ENCODE assay signal across 5 fruit fly cellular contexts in the genomic region with DNA sequence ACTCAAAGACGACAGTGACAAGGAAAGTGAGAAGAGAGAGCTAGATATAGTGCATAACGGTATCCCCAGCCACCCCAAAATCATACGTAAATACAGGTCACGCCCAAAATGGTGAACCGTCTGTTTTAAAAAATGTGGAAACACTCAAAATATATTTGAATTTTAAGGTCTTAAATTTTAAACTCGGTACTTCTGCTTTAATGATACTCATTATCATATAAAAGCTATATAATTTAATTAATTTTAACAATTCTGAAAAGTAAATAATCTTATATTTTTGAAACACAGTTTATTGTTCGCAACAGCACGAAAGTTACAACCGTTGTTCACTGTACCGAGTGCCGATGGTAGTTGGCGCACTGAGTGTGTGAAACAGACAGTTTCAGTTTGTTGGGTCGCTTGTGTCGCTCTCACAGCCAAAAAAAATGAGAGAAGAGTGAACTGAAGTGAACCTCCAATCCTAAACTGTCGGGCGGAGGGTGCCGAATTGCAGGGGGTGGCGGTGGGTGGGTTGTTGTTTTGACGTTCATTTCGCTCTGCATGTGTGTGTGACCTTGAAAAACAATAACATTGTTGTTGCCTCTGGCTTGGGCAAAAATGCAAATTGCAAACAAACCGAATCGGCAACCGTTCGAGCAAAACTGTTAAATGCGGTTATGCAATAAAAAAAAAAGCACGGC.
TF ChIP-seq lines count a peak whose summit lies in the region.

No protein-coding gene starts in this region.

TF ChIP-seq in whole organism, adult, 20 proteins besides CTCF, POLR2A, EP300 and RAD21 (continued from another document):
- TF ChIP-seq CG7101 (tag; optimal IDR thresholded peaks at IDR 0.05; lab: Kevin White, UChicago) (peak; percentile 97), CG11617 (GFP tag; optimal IDR thresholded peaks at IDR 0.05; lab: Kevin White, UChicago) (peak; percentile 95), CG5204 (GFP tag; optimal IDR thresholded peaks at IDR 0.05; lab: Kevin White, UChicago) (peak; percentile 56), cnc (optimal IDR thresholded peaks at IDR 0.05; lab: Kevin White, UChicago) (no peak)

TF ChIP-seq in whole organism, embryonic, 481 proteins besides CTCF, POLR2A, EP300 and RAD21 (continued from another document and continues in another):
- TF ChIP-seq Sin3A (optimal IDR thresholded peaks at IDR 0.05; lab: Kevin White, UChicago) (no peak), rib (GFP tag; IDR thresholded peaks at IDR 0.05; lab: Robert Waterston, UW) (peak; percentile 75), Ssrp (tag; optimal IDR thresholded peaks at IDR 0.05; lab: Kevin White, UChicago) (peak; percentile 92), nerfin-1 (tag; optimal IDR thresholded peaks at IDR 0.05; lab: Kevin White, UChicago) (peak; percentile 91), sens-2 (GFP tag; IDR thresholded peaks at IDR 0.05; lab: Robert Waterston, UW) (0 out of 2 replicates have a peak, but pooled peaks have one; percentile 13), ems (GFP tag; optimal IDR thresholded peaks at IDR 0.05; lab: Kevin White, UChicago) (peak; percentile 45), CG16813 (GFP tag; IDR thresholded peaks at IDR 0.05; lab: Robert Waterston, UW; ENCODE audit: partially characterized antibody) (no peak), sqz (GFP tag; optimal IDR thresholded peaks at IDR 0.05; lab: Kevin White, UChicago) (peak; percentile 92), CG2129 (GFP tag; IDR thresholded peaks at IDR 0.05; lab: Robert Waterston, UW; ENCODE audit: partially characterized antibody) (no peak), Hr39 (optimal IDR thresholded peaks at IDR 0.05; lab: Kevin White, UChicago) (no peak), dm (GFP tag; optimal IDR thresholded peaks at IDR 0.05; lab: Kevin White, UChicago) (no peak), ap (GFP tag; IDR thresholded peaks at IDR 0.05; lab: Robert Waterston, UW) (peak; percentile 57), ranshi (GFP tag; IDR thresholded peaks at IDR 0.05; lab: Robert Waterston, UW) (peak; percentile 87), gro (GFP tag; optimal IDR thresholded peaks at IDR 0.05; lab: Kevin White, UChicago) (peak; percentile 14), Nf-YB (GFP tag; optimal IDR thresholded peaks at IDR 0.05; lab: Kevin White, UChicago) (peak; percentile 80), HmgZ (tag; optimal IDR thresholded peaks at IDR 0.05; lab: Kevin White, UChicago) (peak; percentile 88), unpg (GFP tag; optimal IDR thresholded peaks at IDR 0.05; lab: Kevin White, UChicago) (peak; percentile 91), Trl (optimal IDR thresholded peaks at IDR 0.05; lab: Kevin White, UChicago) (peak; percentile 9 to 27), Trl (GFP tag; optimal IDR thresholded peaks at IDR 0.05; lab: Kevin White, UChicago) (peak; percentile 24), grau (tag; optimal IDR thresholded peaks at IDR 0.05; lab: Kevin White, UChicago) (peak; percentile 99), NfI (GFP tag; optimal IDR thresholded peaks at IDR 0.05; lab: Kevin White, UChicago) (peak; percentile 94), Side (GFP tag; optimal IDR thresholded peaks at IDR 0.05; lab: Kevin White, UChicago) (no peak), CG11504 (tag; optimal IDR thresholded peaks at IDR 0.05; lab: Kevin White, UChicago) (peak; percentile 95), zfh2 (GFP tag; optimal IDR thresholded peaks at IDR 0.05; lab: Kevin White, UChicago) (peak; percentile 34), dysf (GFP tag; IDR thresholded peaks at IDR 0.05; lab: Robert Waterston, UW) (peak; percentile 94), Scr (GFP tag; IDR thresholded peaks at IDR 0.05; lab: Robert Waterston, UW; ENCODE audit: partially characterized antibody) (no peak), Six4 (GFP tag; optimal IDR thresholded peaks at IDR 0.05; lab: Kevin White, UChicago) (peak; percentile 86), Oli (tag; optimal IDR thresholded peaks at IDR 0.05; lab: Kevin White, UChicago) (peak; percentile 94), CG10274 (GFP tag; optimal IDR thresholded peaks at IDR 0.05; lab: Kevin White, UChicago) (peak; percentile 74)

TF ChIP-seq in whole organism, prepupa, 60 proteins besides CTCF, POLR2A, EP300 and RAD21 (continued from another document and continues in another):
- TF ChIP-seq CG3032 (tag; optimal IDR thresholded peaks at IDR 0.05; lab: Kevin White, UChicago): peak; percentile 66
- TF ChIP-seq fd59A (GFP tag; optimal IDR thresholded peaks at IDR 0.05; lab: Kevin White, UChicago): peak; percentile 66
- peak; percentile 79 for TF ChIP-seq CG11902 (GFP tag; optimal IDR thresholded peaks at IDR 0.05; lab: Kevin White, UChicago)
- peak; percentile 48 for TF ChIP-seq vri (GFP tag; optimal IDR thresholded peaks at IDR 0.05; lab: Kevin White, UChicago)
- peak; percentile 81 for TF ChIP-seq acj6 (GFP tag; optimal IDR thresholded peaks at IDR 0.05; lab: Kevin White, UChicago)
- peak; percentile 62 for TF ChIP-seq CG6854 (GFP tag; optimal IDR thresholded peaks at IDR 0.05; lab: Kevin White, UChicago)
- TF ChIP-seq Eip75B (GFP tag; optimal IDR thresholded peaks at IDR 0.05; lab: Kevin White, UChicago): peak; percentile 6
- TF ChIP-seq Hr39 (GFP tag; optimal IDR thresholded peaks at IDR 0.05; lab: Kevin White, UChicago): peak; percentile 32
- peak; percentile 66 for TF ChIP-seq Smox (GFP tag; optimal IDR thresholded peaks at IDR 0.05; lab: Kevin White, UChicago)
- peak; percentile 63 to 76 for TF ChIP-seq ss (GFP tag; optimal IDR thresholded peaks at IDR 0.05; lab: Kevin White, UChicago)
- peak; percentile 43 for TF ChIP-seq Gug (GFP tag; IDR thresholded peaks at IDR 0.05; lab: Robert Waterston, UW)
- TF ChIP-seq CG6276 (GFP tag; optimal IDR thresholded peaks at IDR 0.05; lab: Kevin White, UChicago): no peak
- TF ChIP-seq Sox102F (GFP tag; optimal IDR thresholded peaks at IDR 0.05; lab: Kevin White, UChicago): peak; percentile 72
- peak; percentile 95 for TF ChIP-seq CG8119 (GFP tag; IDR thresholded peaks at IDR 0.05; lab: Robert Waterston, UW)
- TF ChIP-seq CG15336 (GFP tag; IDR thresholded peaks at IDR 0.05; lab: Robert Waterston, UW): peak; percentile 94
- TF ChIP-seq esn (GFP tag; optimal IDR thresholded peaks at IDR 0.05; lab: Kevin White, UChicago): peak; percentile 72
- TF ChIP-seq fkh (GFP tag; optimal IDR thresholded peaks at IDR 0.05; lab: Kevin White, UChicago): peak; percentile 56
- peak; percentile 74 for TF ChIP-seq Ets96B (tag; optimal IDR thresholded peaks at IDR 0.05; lab: Kevin White, UChicago)
- peak; percentile 61 for TF ChIP-seq CG8632 (GFP tag; optimal IDR thresholded peaks at IDR 0.05; lab: Kevin White, UChicago)
- TF ChIP-seq Sox14 (GFP tag; optimal IDR thresholded peaks at IDR 0.05; lab: Kevin White, UChicago): peak; percentile 28
- TF ChIP-seq spab (GFP tag; optimal IDR thresholded peaks at IDR 0.05; lab: Kevin White, UChicago): peak; percentile 63
- peak; percentile 54 for TF ChIP-seq CG9139 (GFP tag; optimal IDR thresholded peaks at IDR 0.05; lab: Kevin White, UChicago)
- TF ChIP-seq Blimp-1 (GFP tag; optimal IDR thresholded peaks at IDR 0.05; lab: Kevin White, UChicago): peak; percentile 57
- TF ChIP-seq CG32006 (GFP tag; optimal IDR thresholded peaks at IDR 0.05; lab: Kevin White, UChicago): peak; percentile 96
- TF ChIP-seq CG7368 (GFP tag; optimal IDR thresholded peaks at IDR 0.05; lab: Kevin White, UChicago): peak; percentile 64
- TF ChIP-seq Eip78C (GFP tag; lab: Kevin White, UChicago): peak; percentile 94
- TF ChIP-seq eg (GFP tag; IDR thresholded peaks at IDR 0.05; lab: Robert Waterston, UW): peak; percentile 82
- TF ChIP-seq CG3919 (GFP tag; optimal IDR thresholded peaks at IDR 0.05; lab: Kevin White, UChicago): peak; percentile 79
- TF ChIP-seq lz (GFP tag; optimal IDR thresholded peaks at IDR 0.05; lab: Kevin White, UChicago): peak; percentile 62
- peak; percentile 48 for TF ChIP-seq cyc (GFP tag; optimal IDR thresholded peaks at IDR 0.05; lab: Kevin White, UChicago)
- TF ChIP-seq Eip93F (GFP tag; optimal IDR thresholded peaks at IDR 0.05; lab: Kevin White, UChicago): peak; percentile 71

TF ChIP-seq in whole organism, pupa, 21 proteins besides CTCF, POLR2A, EP300 and RAD21 (continued from another document):
- TF ChIP-seq CG15710 (tag; optimal IDR thresholded peaks at IDR 0.05; lab: Kevin White, UChicago): peak; percentile 79
- TF ChIP-seq fd96Ca (GFP tag; IDR thresholded peaks at IDR 0.05; lab: Robert Waterston, UW): peak; percentile 80

TF ChIP-seq in whole organism, wandering third instar larva, 38 proteins besides CTCF, POLR2A, EP300 and RAD21 (continued from another document):
- peak; percentile 76 for TF ChIP-seq sage (GFP tag; optimal IDR thresholded peaks at IDR 0.05; lab: Kevin White, UChicago)
- peak; percentile 57 for TF ChIP-seq Hnf4 (GFP tag; optimal IDR thresholded peaks at IDR 0.05; lab: Kevin White, UChicago)
- TF ChIP-seq pan (optimal IDR thresholded peaks at IDR 0.05; lab: Kevin White, UChicago): no peak
- TF ChIP-seq woc (GFP tag; optimal IDR thresholded peaks at IDR 0.05; lab: Kevin White, UChicago): peak; percentile 61
- peak; percentile 28 for TF ChIP-seq Hr83 (GFP tag; optimal IDR thresholded peaks at IDR 0.05; lab: Kevin White, UChicago; ENCODE audit: poor library complexity, severe bottlenecking)
- no peak for TF ChIP-seq usp (GFP tag; optimal IDR thresholded peaks at IDR 0.05; lab: Kevin White, UChicago)
- peak; percentile 87 for TF ChIP-seq h (GFP tag; optimal IDR thresholded peaks at IDR 0.05; lab: Kevin White, UChicago)
- peak; percentile 56 for TF ChIP-seq br (GFP tag; optimal IDR thresholded peaks at IDR 0.05; lab: Kevin White, UChicago)
- TF ChIP-seq foxo (GFP tag; optimal IDR thresholded peaks at IDR 0.05; lab: Kevin White, UChicago): peak in 1 of 2 experiments; percentile 92
- TF ChIP-seq Sp1 (GFP tag; optimal IDR thresholded peaks at IDR 0.05; lab: Kevin White, UChicago): peak; percentile 94
- peak; percentile 80 for TF ChIP-seq fru (GFP tag; optimal IDR thresholded peaks at IDR 0.05; lab: Kevin White, UChicago)
- peak; percentile 89 for TF ChIP-seq rgr (GFP tag; optimal IDR thresholded peaks at IDR 0.05; lab: Kevin White, UChicago)
- peak in 1 of 2 experiments; percentile 26 for TF ChIP-seq dl (GFP tag; optimal IDR thresholded peaks at IDR 0.05; lab: Kevin White, UChicago; ENCODE audit: insufficient read depth in 1 of 2, partially characterized antibody in 2 of 2)
- TF ChIP-seq GATAd (GFP tag; optimal IDR thresholded peaks at IDR 0.05; lab: Kevin White, UChicago): no peak
- TF ChIP-seq Dif (GFP tag; optimal IDR thresholded peaks at IDR 0.05; lab: Kevin White, UChicago; ENCODE audit: partially characterized antibody): peak; percentile 52
- TF ChIP-seq N (GFP tag; optimal IDR thresholded peaks at IDR 0.05; lab: Kevin White, UChicago): no peak
- no peak for TF ChIP-seq Vsx2 (GFP tag; optimal IDR thresholded peaks at IDR 0.05; lab: Kevin White, UChicago; ENCODE audit: partially characterized antibody)
- no peak for TF ChIP-seq tai (GFP tag; optimal IDR thresholded peaks at IDR 0.05; lab: Kevin White, UChicago)
